Fruit fly (Drosophila melanogaster) whole organism, adult: ENCODE measurements around the gene CG17572.

Source experiments
- CG11617 ChIP-seq: fragments of 200-800 bp; sonication (Bioruptor generic); optimal IDR thresholded peaks from 2 replicates; lab custom pipeline; 2017; ENCODE audit warnings: mild to moderate bottlenecking, missing biosample characterization, missing genetic modification reagents, missing genetic modification characterization
- CG12768 ChIP-seq: fragments of 200-800 bp; sonication (Bioruptor generic); optimal IDR thresholded peaks from 2 replicates; lab custom pipeline; 2017; ENCODE audit warnings: missing biosample characterization, missing genetic modification characterization, mild to moderate bottlenecking, moderate library complexity, missing genetic modification reagents
- CG33017 ChIP-seq: fragments of 200-800 bp; sonication (Bioruptor generic); optimal IDR thresholded peaks from 2 replicates; lab custom pipeline; 2018; ENCODE audit warnings: missing biosample characterization, mild to moderate bottlenecking, missing genetic modification characterization, moderate library complexity
- CG5204 ChIP-seq: fragments of 200-800 bp; sonication (Bioruptor generic); optimal IDR thresholded peaks from 2 replicates; lab custom pipeline; 2016; ENCODE audit warnings: missing biosample characterization, missing genetic modification characterization
- bab1 ChIP-seq: fragments of 200-800 bp; sonication (Bioruptor generic); optimal IDR thresholded peaks from 3 replicates; lab custom pipeline; 2019; ENCODE audit warnings: missing biosample characterization, mild to moderate bottlenecking, missing genetic modification characterization, moderate library complexity
- cnc ChIP-seq, 2 experiments: fragments of >200 bp; optimal IDR thresholded peaks; 2 replicates each; lab custom pipeline; 2017
- tj ChIP-seq: fragments of 200-800 bp; sonication (Bioruptor generic); optimal IDR thresholded peaks from 3 replicates; lab custom pipeline; 2017; ENCODE audit warnings: missing biosample characterization, mild to moderate bottlenecking, missing genetic modification characterization, moderate library complexity
- toe ChIP-seq: fragments of 200-800 bp; sonication (Bioruptor generic); optimal IDR thresholded peaks from 2 replicates; lab custom pipeline; 2016; ENCODE audit warnings: missing biosample characterization, missing genetic modification characterization

DNA sequence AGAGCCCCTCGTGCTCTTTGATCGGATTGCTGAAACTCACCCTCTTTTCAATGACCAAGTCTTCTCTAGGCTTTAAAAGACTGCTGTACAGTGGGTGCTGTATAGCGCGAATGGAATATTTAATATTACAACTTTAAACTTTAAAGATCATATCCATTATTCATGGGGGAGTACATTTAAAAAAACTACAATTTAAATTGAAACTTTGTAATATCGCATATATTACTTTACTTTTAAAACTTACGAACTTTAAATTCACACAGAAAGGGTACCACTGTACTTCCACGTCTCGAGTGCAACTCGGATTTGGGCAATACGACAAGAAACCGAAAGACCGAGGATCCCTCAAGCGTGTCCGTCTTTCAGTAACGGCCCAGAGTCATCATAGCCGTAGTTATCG, 15.0 kb downstream of the CG17572 start, which contains the start of gene Phlpp:
- TF ChIP-seq CG12768 (GFP tag; lab: Kevin White, UChicago) (no peak), tj (GFP tag; lab: Kevin White, UChicago) (no peak), CG5204 (GFP tag; lab: Kevin White, UChicago) (no peak), bab1 (peak; percentile 42), toe (GFP tag; lab: Kevin White, UChicago) (no peak), cnc (optimal IDR thresholded peaks at IDR 0.05; lab: Kevin White, UChicago) (no peak), CG11617 (GFP tag; lab: Kevin White, UChicago) (no peak), CG33017 (tag; lab: Kevin White, UChicago) (no peak)
